Fruit fly (Drosophila melanogaster) whole organism, prepupa: Measurements from ENCODE around the gene mAChR-B.

ENCODE experiments used
- Ets21C ChIP-seq: fragments of 200-800 bp; sonication (Bioruptor generic); optimal IDR thresholded peaks from 3 replicates; lab custom pipeline; 2016; ENCODE audit warnings: missing biosample characterization, missing genetic modification characterization
- OdsH ChIP-seq: fragments of 200-800 bp; sonication (Bioruptor generic); optimal IDR thresholded peaks from 3 replicates; lab custom pipeline; 2016; ENCODE audit warnings: missing biosample characterization, missing genetic modification characterization
- esn ChIP-seq: fragments of 200-800 bp; sonication (Bioruptor generic); optimal IDR thresholded peaks from 2 replicates; lab custom pipeline; 2016; ENCODE audit warnings: missing biosample characterization, mild to moderate bottlenecking, missing genetic modification characterization, moderate library complexity
- salr ChIP-seq, 2 experiments: fragments of 200-800 bp; sonication (Bioruptor generic); optimal IDR thresholded peaks; 3 replicates each; lab custom pipeline; 2016 to 2018; ENCODE audit warnings: missing biosample characterization in 2 of 2, missing genetic modification characterization in 2 of 2, mild to moderate bottlenecking in 1 of 2
- ss ChIP-seq, 2 experiments: fragments of 200-800 bp; sonication (Bioruptor generic); optimal IDR thresholded peaks; 2 replicates in 1 of 2; 3 replicates in 1 of 2; lab custom pipeline; 2017 to 2018; ENCODE audit warnings: mild to moderate bottlenecking in 2 of 2, missing biosample characterization in 2 of 2, missing genetic modification characterization in 2 of 2, moderate library complexity in 1 of 2

DNA sequence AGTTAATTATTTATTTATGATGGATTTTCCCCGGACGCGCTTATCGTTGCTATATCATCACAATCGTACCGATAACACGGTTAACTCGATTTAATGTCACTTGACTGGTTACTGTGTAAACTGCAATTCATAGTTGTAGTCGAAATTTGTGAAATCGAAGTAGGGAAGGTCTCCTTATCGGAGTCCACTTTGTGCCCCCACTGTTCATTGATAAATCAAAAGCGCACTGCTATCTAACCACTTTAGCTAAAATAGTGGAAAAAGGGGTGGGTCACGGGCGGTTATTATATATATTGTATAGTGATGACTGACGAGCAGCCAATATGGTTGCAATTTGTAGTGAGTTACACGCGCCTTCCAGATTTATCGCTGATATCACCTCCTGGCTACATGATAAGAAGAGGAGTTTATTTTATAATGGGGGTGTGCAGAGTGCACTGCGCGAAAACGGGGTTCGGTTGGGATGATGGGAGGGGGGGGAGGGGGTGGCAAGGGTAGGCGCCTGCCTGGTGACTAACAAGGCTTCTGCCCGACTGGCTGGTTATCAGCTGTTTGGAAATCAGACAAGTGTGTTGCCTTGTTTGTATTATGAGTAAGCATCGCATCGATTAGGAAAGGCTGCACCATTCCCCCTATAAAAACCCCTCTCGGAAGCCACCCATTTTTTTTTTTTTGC is 59.8 kb downstream of the mAChR-B start:
- no peak for TF ChIP-seq salr (GFP tag; optimal IDR thresholded peaks at IDR 0.05; lab: Kevin White, UChicago)
- TF ChIP-seq esn (GFP tag; lab: Kevin White, UChicago): no peak
- TF ChIP-seq ss (GFP tag; optimal IDR thresholded peaks at IDR 0.05; lab: Kevin White, UChicago): no peak
- TF ChIP-seq Ets21C: no peak
- no peak for TF ChIP-seq OdsH
